Fruit fly (Drosophila melanogaster): ENCODE data around the gene Mesh1.
A peak's percentile ranks its signal among the peaks of the same experiment; 100 is the strongest.

Mesh1 gene

DNA sequence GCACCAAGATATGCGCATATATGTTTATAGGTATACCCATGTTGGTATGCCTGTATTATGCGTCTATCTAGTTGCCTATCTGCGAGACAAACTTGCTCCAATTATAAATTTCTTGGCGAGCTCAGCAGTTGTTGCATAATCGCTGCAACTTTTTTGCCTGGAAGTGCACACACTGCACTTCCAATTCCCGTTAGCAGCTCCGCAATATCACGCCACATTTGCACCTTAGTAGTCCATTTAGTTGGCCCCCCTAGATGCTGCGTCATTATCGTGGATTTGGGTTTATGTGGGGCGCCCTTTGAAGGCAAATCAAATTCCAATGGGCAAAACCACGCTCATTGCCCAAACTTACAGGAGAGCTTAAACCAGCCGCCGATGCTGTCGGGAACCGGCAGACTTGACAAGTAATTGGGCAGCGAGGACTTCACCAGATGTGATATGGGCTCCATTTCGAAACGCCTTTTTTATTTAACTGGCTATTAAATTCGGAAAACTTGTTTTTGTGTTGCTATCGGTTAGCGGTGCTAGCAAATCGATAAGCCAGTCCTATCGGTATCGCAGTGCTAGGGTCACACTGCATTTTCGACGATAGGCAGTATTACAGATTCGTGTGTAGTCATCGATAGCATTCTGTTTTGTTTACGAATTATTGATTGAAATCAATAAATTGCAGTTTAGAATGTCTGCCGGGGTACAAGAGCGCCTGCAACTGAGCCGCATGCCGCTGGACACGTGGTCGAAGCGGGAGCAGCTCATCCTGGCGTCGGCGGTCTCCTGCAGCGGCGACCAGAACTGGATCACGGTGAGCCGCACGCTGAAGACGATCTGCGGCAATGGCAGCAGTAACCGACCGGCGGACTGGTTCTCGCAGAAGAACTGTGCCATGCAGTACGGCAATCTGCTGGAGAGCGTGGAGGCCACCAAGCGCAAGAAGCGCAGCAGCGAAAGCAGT is 20.8 kb upstream of the Mesh1 start, which contains the start of the genes Cisd2 and Brd8 (continued):
- TF ChIP-seq Mes4 (GFP tag; optimal IDR thresholded peaks at IDR 0.05): peak; percentile 8
- peak; percentile 94 for TF ChIP-seq nerfin-2 (GFP tag; IDR thresholded peaks at IDR 0.05; ENCODE audit: partially characterized antibody)
- TF ChIP-seq Atf6 (GFP tag; IDR thresholded peaks at IDR 0.05): no peak
- no peak for TF ChIP-seq CG8944 (GFP tag; optimal IDR thresholded peaks at IDR 0.05)
- TF ChIP-seq grau (tag; optimal IDR thresholded peaks at IDR 0.05): peak; percentile 8
- peak; percentile 43 for TF ChIP-seq CG8281 (tag; optimal IDR thresholded peaks at IDR 0.05)
- TF ChIP-seq ato (GFP tag; IDR thresholded peaks at IDR 0.05; ENCODE audit: partially characterized antibody): peak; percentile 96
- TF ChIP-seq CG34376 (GFP tag; optimal IDR thresholded peaks at IDR 0.05): no peak
- peak; percentile 97 for TF ChIP-seq tna (GFP tag; IDR thresholded peaks at IDR 0.05; ENCODE audit: partially characterized antibody)
- TF ChIP-seq stwl (tag; optimal IDR thresholded peaks at IDR 0.05): peak; percentile 90
- TF ChIP-seq CG12744 (GFP tag; optimal IDR thresholded peaks at IDR 0.05): no peak
- peak; percentile 98 for TF ChIP-seq HLH4C (GFP tag; IDR thresholded peaks at IDR 0.05; ENCODE audit: partially characterized antibody)
- peak; percentile 35; the same call in 1 of the 3 replicates for TF ChIP-seq ci (GFP tag; IDR thresholded peaks at IDR 0.05)
- TF ChIP-seq nerfin-1 (tag; optimal IDR thresholded peaks at IDR 0.05): peak; percentile 81
- no peak for TF ChIP-seq CG15073 (GFP tag; optimal IDR thresholded peaks at IDR 0.05)
- no peak for TF ChIP-seq Camta (GFP tag; optimal IDR thresholded peaks at IDR 0.05)
- peak; percentile 54 for TF ChIP-seq sd (tag; optimal IDR thresholded peaks at IDR 0.05)
- TF ChIP-seq mirr (GFP tag; optimal IDR thresholded peaks at IDR 0.05): peak; percentile 12
- no peak for TF ChIP-seq CG12155 (GFP tag; optimal IDR thresholded peaks at IDR 0.05)
- TF ChIP-seq CG13894 (tag; optimal IDR thresholded peaks at IDR 0.05): peak; percentile 6
- TF ChIP-seq chinmo (GFP tag; IDR thresholded peaks at IDR 0.05; ENCODE audit: partially characterized antibody): peak; percentile 97
- TF ChIP-seq CG13775 (GFP tag; optimal IDR thresholded peaks at IDR 0.05): no peak
- peak in 1 of 3 experiments; percentile 6 for TF ChIP-seq Stat92E (GFP tag; optimal IDR thresholded peaks at IDR 0.05)
- no peak for TF ChIP-seq CG32767 (GFP tag; IDR thresholded peaks at IDR 0.05)
- TF ChIP-seq Blimp-1 (GFP tag; optimal IDR thresholded peaks at IDR 0.05): no peak
- no peak for TF ChIP-seq CG8290 (GFP tag; optimal IDR thresholded peaks at IDR 0.05)
- peak in 1 of 2 experiments; percentile 51 for TF ChIP-seq CG8290 (tag; optimal IDR thresholded peaks at IDR 0.05)
- peak; percentile 89 for TF ChIP-seq Dll (GFP tag; IDR thresholded peaks at IDR 0.05; ENCODE audit: partially characterized antibody)
- TF ChIP-seq repo (GFP tag; optimal IDR thresholded peaks at IDR 0.05): peak; percentile 29
- TF ChIP-seq chm (GFP tag; IDR thresholded peaks at IDR 0.05): no peak
- TF ChIP-seq CG14710 (tag; optimal IDR thresholded peaks at IDR 0.05): peak; percentile 54
- TF ChIP-seq sna (GFP tag; IDR thresholded peaks at IDR 0.05; ENCODE audit: partially characterized antibody): peak; percentile 87
- peak; percentile 53 for TF ChIP-seq gfzf (GFP tag; optimal IDR thresholded peaks at IDR 0.05)
- peak; percentile 44 for TF ChIP-seq HmgD (GFP tag; optimal IDR thresholded peaks at IDR 0.05)
- peak; percentile 88 for TF ChIP-seq hbn (GFP tag; IDR thresholded peaks at IDR 0.05; ENCODE audit: partially characterized antibody)
- peak; percentile 91 for TF ChIP-seq unc-4 (GFP tag; IDR thresholded peaks at IDR 0.05; ENCODE audit: partially characterized antibody)
- TF ChIP-seq CG4617 (GFP tag; optimal IDR thresholded peaks at IDR 0.05; ENCODE audit: borderline replicate concordance): peak; percentile 85
- peak; percentile 94 for TF ChIP-seq mld (GFP tag; IDR thresholded peaks at IDR 0.05; ENCODE audit: partially characterized antibody)
- no peak for TF ChIP-seq CkIIα-i1 (GFP tag; IDR thresholded peaks at IDR 0.05)
- peak in 1 of 2 experiments; percentile 94 for TF ChIP-seq Pdp1 (GFP tag; optimal IDR thresholded peaks at IDR 0.05)
- TF ChIP-seq Dp (GFP tag; optimal IDR thresholded peaks at IDR 0.05): peak; percentile 54
- peak; percentile 96 for TF ChIP-seq hb (GFP tag; IDR thresholded peaks at IDR 0.05; ENCODE audit: partially characterized antibody)
- no peak for TF ChIP-seq HLH3B (GFP tag; IDR thresholded peaks at IDR 0.05)
- TF ChIP-seq knrl (GFP tag; IDR thresholded peaks at IDR 0.05; ENCODE audit: partially characterized antibody): peak; percentile 88
- TF ChIP-seq CG7928 (GFP tag; optimal IDR thresholded peaks at IDR 0.05): peak; percentile 25
- TF ChIP-seq Bgb (GFP tag; IDR thresholded peaks at IDR 0.05; ENCODE audit: partially characterized antibody): peak; percentile 97
